Fruit fly (Drosophila melanogaster) S2 (cell line): ENCODE results near the gene SP.

Experiments
- CG8478 ChIP-seq: fragments of >200 bp; optimal IDR thresholded peaks from 2 replicates; lab custom pipeline; 2018
- CTCF ChIP-seq, 2 experiments: fragments of >200 bp; optimal IDR thresholded peaks; 2 replicates each; lab custom pipeline; 2018

dm6 chr3L:13260718-13261318, 40.6 kb upstream of the SP start:
- no peak for TF ChIP-seq CG8478 (lab: Kevin White, UChicago)
- no peak for TF ChIP-seq CTCF (optimal IDR thresholded peaks at IDR 0.05; lab: Kevin White, UChicago)
